Worm (Caenorhabditis elegans): ENCODE measurements around the gene M01B2.8.

Gene M01B2.8

ce11 chrV:15265814-15266213, 5.8 kb downstream of the M01B2.8 start, which contains the start of gene M01B2.13:
M01B2.13 (minus strand) TSS chrV:15265914.
- TF ChIP-seq ceh-82 (tag; optimal IDR thresholded peaks at IDR 0.05) (no peak), mep-1 (tag; optimal IDR thresholded peaks at IDR 0.05) (no peak), snpc-4 (tag; optimal IDR thresholded peaks at IDR 0.05) (no peak), dpl-1 (GFP tag; optimal IDR thresholded peaks at IDR 0.05) (no peak), nhr-85 (tag) (no peak), zag-1 (tag; optimal IDR thresholded peaks at IDR 0.05) (no peak), hpl-2 (GFP tag; optimal IDR thresholded peaks at IDR 0.05) (no peak), unc-130 (tag; optimal IDR thresholded peaks at IDR 0.05) (no peak), alr-1 (tag; optimal IDR thresholded peaks at IDR 0.05; ENCODE audit: borderline replicate concordance) (no peak), vab-15 (tag; optimal IDR thresholded peaks at IDR 0.05) (no peak), elt-2 (tag; optimal IDR thresholded peaks at IDR 0.05) (no peak), nhr-84 (tag; optimal IDR thresholded peaks at IDR 0.05) (no peak), egl-27 (tag; optimal IDR thresholded peaks at IDR 0.05) (no peak), unc-30 (tag; optimal IDR thresholded peaks at IDR 0.05) (no peak), aly-2 (tag; optimal IDR thresholded peaks at IDR 0.05) (no peak), sup-37 (GFP tag; optimal IDR thresholded peaks at IDR 0.05) (no peak), mef-2 (tag; optimal IDR thresholded peaks at IDR 0.05) (no peak), ceh-63 (GFP tag; optimal IDR thresholded peaks at IDR 0.05) (no peak)

ce11 chrV:15267405-15267804, 7.4 kb downstream of the M01B2.8 start, which contains the start of gene T10H4.13:
T10H4.13 (minus strand) TSS chrV:15267505.
- TF ChIP-seq unc-86 (tag; optimal IDR thresholded peaks at IDR 0.05) (no peak), zag-1 (tag; optimal IDR thresholded peaks at IDR 0.05) (no peak), nhr-71 (tag; optimal IDR thresholded peaks at IDR 0.05) (no peak), nhr-19 (GFP tag; conservative IDR thresholded peaks at IDR 0.05) (no peak), ztf-4 (tag; optimal IDR thresholded peaks at IDR 0.05) (no peak), swsn-7 (tag; optimal IDR thresholded peaks at IDR 0.05) (no peak), vab-15 (tag; optimal IDR thresholded peaks at IDR 0.05) (no peak), Y116A8C.19 (tag; optimal IDR thresholded peaks at IDR 0.05; ENCODE audit: borderline replicate concordance) (no peak), unc-98 (GFP tag; IDR thresholded peaks at IDR 0.05) (no peak), snpc-4 (tag; optimal IDR thresholded peaks at IDR 0.05) (no peak), snu-23 (GFP tag; optimal IDR thresholded peaks at IDR 0.05) (no peak), lsy-2 (tag; optimal IDR thresholded peaks at IDR 0.05) (no peak), ces-1 (GFP tag; optimal IDR thresholded peaks at IDR 0.05) (no peak), ztf-11 (tag; optimal IDR thresholded peaks at IDR 0.05) (no peak), alr-1 (tag; optimal IDR thresholded peaks at IDR 0.05; ENCODE audit: borderline replicate concordance) (no peak), ets-5 (GFP tag; IDR thresholded peaks at IDR 0.05) (no peak), tbx-2 (tag; optimal IDR thresholded peaks at IDR 0.05) (no peak), dsc-1 (tag; optimal IDR thresholded peaks at IDR 0.05) (no peak), fkh-8 (tag; optimal IDR thresholded peaks at IDR 0.05) (no peak)

ce11 chrV:15268302-15268701, 8.3 kb downstream of the M01B2.8 start, which contains the start of gene srw-22:
srw-22 (plus strand) TSS chrV:15268602.
- no peak for TF ChIP-seq grh-1 (GFP tag; IDR thresholded peaks at IDR 0.05)
- no peak for TF ChIP-seq elt-2 (tag; optimal IDR thresholded peaks at IDR 0.05)
- TF ChIP-seq lir-3 (tag; optimal IDR thresholded peaks at IDR 0.05; ENCODE audit: poor library complexity), result no peak
- no peak for TF ChIP-seq C16A3.4 (tag; optimal IDR thresholded peaks at IDR 0.05)
- TF ChIP-seq aha-1 (tag; optimal IDR thresholded peaks at IDR 0.05), result no peak
- no peak for TF ChIP-seq snpc-4 (tag; optimal IDR thresholded peaks at IDR 0.05)
- TF ChIP-seq ets-5 (GFP tag; IDR thresholded peaks at IDR 0.05), result no peak

- TF ChIP-seq nhr-84 (tag; optimal IDR thresholded peaks at IDR 0.05) (no peak), efl-1 (optimal IDR thresholded peaks at IDR 0.05) (no peak), efl-1 (GFP tag; optimal IDR thresholded peaks at IDR 0.05 in 1 of 2) (no peak), ets-5 (GFP tag; IDR thresholded peaks at IDR 0.05) (no peak), aly-2 (tag; optimal IDR thresholded peaks at IDR 0.05) (no peak), egl-27 (tag; optimal IDR thresholded peaks at IDR 0.05) (no peak)
Measured at ce11 chrV:15272263-15272662, 12.3 kb downstream of the M01B2.8 start, which contains the start of gene T10H4.4. T10H4.4 (minus strand) TSS chrV:15272363.

Data from whole organism, L1 larva.